Fruit fly (Drosophila melanogaster) Kc167 (cell line): ENCODE data around the gene Ugt302E1.

Experiments used
- h ChIP-seq: fragments of >200 bp; optimal IDR thresholded peaks from 3 replicates; lab custom pipeline; 2018; ENCODE audit warnings: missing external identifiers
- insv ChIP-seq: fragments of >200 bp; optimal IDR thresholded peaks from 3 replicates; lab custom pipeline; 2018; ENCODE audit warnings: missing external identifiers

DNA sequence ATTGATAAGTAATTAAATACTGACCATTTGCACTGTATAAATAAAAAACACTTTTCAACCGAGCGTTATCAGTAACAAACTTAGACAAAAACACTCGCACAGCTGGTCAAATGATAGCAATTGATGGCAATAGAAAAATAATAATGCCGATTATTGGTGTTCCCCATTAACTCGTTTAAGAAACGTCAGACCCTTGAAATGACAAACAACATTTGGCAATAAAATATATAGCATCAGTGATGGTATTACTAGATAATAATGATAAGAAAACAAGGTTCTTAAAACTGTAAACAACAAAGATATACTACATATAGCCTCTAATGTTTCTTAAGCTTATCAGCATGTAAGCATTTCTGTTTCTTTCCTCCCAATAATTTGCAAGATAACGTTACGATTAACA is 28.0 kb upstream of the Ugt302E1 start:
- TF ChIP-seq insv (lab: Kevin White, UChicago) (no peak), h (lab: Kevin White, UChicago) (no peak)
